Fruit fly (Drosophila melanogaster) whole organism, embryonic: ENCODE measurements around the gene gish.
A peak's percentile ranks its signal among the peaks of the same experiment; 100 is the strongest.

Source experiments
- Asciz ChIP-seq: fragments of 200-800 bp; sonication (Bioruptor generic); optimal IDR thresholded peaks from 2 replicates; lab custom pipeline; 2017; ENCODE audit warnings: missing biosample characterization, mild to moderate bottlenecking, missing genetic modification characterization, missing genetic modification reagents
- CG6272 ChIP-seq: fragments of 200-800 bp; sonication (Bioruptor generic); IDR thresholded peaks from 2 replicates; pipeline ENCODE4 v1.3.6; 2022; ENCODE audit warnings: missing biosample characterization, missing genetic modification characterization
- CG8359 ChIP-seq: fragments of 200-800 bp; sonication (Bioruptor generic); optimal IDR thresholded peaks from 2 replicates; lab custom pipeline; 2017; ENCODE audit warnings: missing biosample characterization, mild to moderate bottlenecking, missing genetic modification characterization, borderline replicate concordance
- D ChIP-seq, 2 experiments: fragments of 200-800 bp in 1 of 2; fragments of >200 bp in 1 of 2; sonication (Bioruptor generic) in 1 of 2; optimal IDR thresholded peaks; 2 replicates in 1 of 2; 3 replicates in 1 of 2; lab custom pipeline; 2017; ENCODE audit warnings: mild to moderate bottlenecking in 1 of 2, missing biosample characterization in 1 of 2, missing genetic modification characterization in 1 of 2, missing genetic modification reagents in 1 of 2
- dm ChIP-seq: fragments of 200-800 bp; sonication (Bioruptor generic); optimal IDR thresholded peaks from 3 replicates; lab custom pipeline; 2016; ENCODE audit warnings: missing biosample characterization, missing genetic modification characterization
- gfzf ChIP-seq: fragments of 200-800 bp; sonication (Bioruptor generic); optimal IDR thresholded peaks from 2 replicates; lab custom pipeline; 2016; ENCODE audit warnings: missing biosample characterization, mild to moderate bottlenecking, missing genetic modification characterization, moderate library complexity
- stc ChIP-seq: fragments of 200-800 bp; sonication (Bioruptor generic); IDR thresholded peaks from 2 replicates; pipeline ENCODE4 v1.3.6; 2022; ENCODE audit warnings: missing biosample characterization, missing genetic modification characterization

DNA sequence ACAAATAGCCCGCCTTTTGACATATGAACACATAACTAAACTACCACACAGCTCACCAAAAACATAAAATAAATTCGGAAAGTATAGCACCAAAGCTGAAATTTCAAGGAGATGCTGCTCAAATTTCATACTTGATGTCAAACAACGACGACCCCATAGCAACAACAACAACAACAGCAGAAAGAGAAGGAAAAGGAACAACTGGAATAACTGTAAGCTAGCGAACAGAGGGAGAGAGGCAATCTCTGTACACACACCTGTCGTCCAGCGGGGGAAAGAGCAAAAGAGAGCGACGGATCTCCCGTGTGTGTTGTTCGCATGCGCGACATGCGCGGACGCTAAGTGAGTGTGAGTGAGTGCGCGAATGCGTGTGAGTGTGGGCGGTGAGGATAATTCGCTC lies 2.3 kb downstream of the gish start:
- TF ChIP-seq stc (GFP tag; lab: Robert Waterston, UW) (no peak), CG8359 (GFP tag; lab: Kevin White, UChicago) (no peak), gfzf (GFP tag; lab: Kevin White, UChicago) (no peak), Asciz (GFP tag; lab: Kevin White, UChicago) (no peak), CG6272 (GFP tag; lab: Robert Waterston, UW) (no peak), D (optimal IDR thresholded peaks at IDR 0.05; lab: Kevin White, UChicago) (no peak), D (GFP tag; optimal IDR thresholded peaks at IDR 0.05; lab: Kevin White, UChicago) (no peak), dm (GFP tag; lab: Kevin White, UChicago) (peak; percentile 6)
